Fruit fly (Drosophila melanogaster) whole organism, embryonic: ENCODE measurements around the gene CG3009.

ENCODE experiments used
- Blimp-1 ChIP-seq: fragments of 200-800 bp; sonication (Bioruptor generic); optimal IDR thresholded peaks from 3 replicates; lab custom pipeline; 2018; ENCODE audit warnings: missing biosample characterization, missing genetic modification characterization, mild to moderate bottlenecking, moderate library complexity, missing genetic modification reagents
- CG2678 ChIP-seq: fragments of 200-800 bp; sonication (Bioruptor generic); optimal IDR thresholded peaks from 3 replicates; lab custom pipeline; 2019; ENCODE audit warnings: missing biosample characterization, mild to moderate bottlenecking, missing genetic modification characterization, moderate library complexity
- CG43689 ChIP-seq: fragments of 200-800 bp; sonication (Bioruptor generic); IDR thresholded peaks from 2 replicates; pipeline ENCODE4 v1.3.6; 2022; ENCODE audit warnings: missing biosample characterization, missing genetic modification characterization
- Mes4 ChIP-seq: fragments of 200-800 bp; sonication (Bioruptor generic); optimal IDR thresholded peaks from 2 replicates; lab custom pipeline; 2016; ENCODE audit warnings: missing biosample characterization, missing genetic modification characterization
- Sry-δ ChIP-seq: fragments of 200-800 bp; sonication (Bioruptor generic); optimal IDR thresholded peaks from 2 replicates; lab custom pipeline; 2016; ENCODE audit warnings: missing biosample characterization, missing genetic modification characterization
- usp ChIP-seq: fragments of >200 bp; optimal IDR thresholded peaks from 2 replicates; lab custom pipeline; 2017; ENCODE audit warnings: missing biosample characterization, missing genetic modification characterization

dm6 chrX:4690767-4691166 lies 24.3 kb upstream of the CG3009 start:
- no peak for TF ChIP-seq Sry-δ (GFP tag; lab: Kevin White, UChicago)
- no peak for TF ChIP-seq CG2678 (tag; lab: Kevin White, UChicago)
- no peak for TF ChIP-seq Blimp-1 (GFP tag; lab: Kevin White, UChicago)
- no peak for TF ChIP-seq CG43689 (GFP tag; lab: Robert Waterston, UW)
- TF ChIP-seq usp (GFP tag; lab: Kevin White, UChicago) = no peak
- TF ChIP-seq Mes4 = no peak
